Worm (Caenorhabditis elegans) whole organism, L4 larva: ENCODE results near the gene srx-48.
A peak's percentile ranks its signal among the peaks of the same experiment; 100 is the strongest.

ENCODE experiments used
- F10B5.3 ChIP-seq: sonication (generic microtip); optimal IDR thresholded peaks from 2 replicates; lab custom pipeline; 2016; ENCODE audit warnings: mild to moderate bottlenecking, missing genetic modification characterization, missing compliant biosample characterization
- F37D6.2 ChIP-seq: sonication (generic microtip); optimal IDR thresholded peaks from 2 replicates; lab custom pipeline; 2016; ENCODE audit warnings: mild to moderate bottlenecking, missing genetic modification characterization, missing compliant biosample characterization
- F44E2.7 ChIP-seq: fragments of 200-800 bp; sonication (Bioruptor generic); IDR thresholded peaks from 2 replicates; pipeline ENCODE4 v2.1.2; 2022; ENCODE audit warnings: missing genetic modification characterization, missing compliant biosample characterization
- R02D3.7 ChIP-seq: fragments of 150-350 bp; sonication (generic microtip); optimal IDR thresholded peaks from 3 replicates; lab custom pipeline; 2014; ENCODE audit warnings: missing biosample characterization, missing genetic modification characterization
- Y48G9A.11 ChIP-seq: fragments of 200-800 bp; sonication (Bioruptor generic); IDR thresholded peaks from 2 replicates; pipeline ENCODE4 v1.3.6; 2022; ENCODE audit warnings: missing genetic modification reagents, missing genetic modification characterization, missing compliant biosample characterization
- Y5F2A.4 ChIP-seq: fragments of 200-800 bp; sonication (Bioruptor generic); optimal IDR thresholded peaks from 2 replicates; lab custom pipeline; 2018; ENCODE audit warnings: mild to moderate bottlenecking, missing genetic modification characterization, missing compliant biosample characterization
- Y75B8A.6 ChIP-seq: fragments of 200-800 bp; sonication (Bioruptor generic); IDR thresholded peaks from 2 replicates; pipeline ENCODE4 v1.3.6; 2022; ENCODE audit warnings: missing genetic modification reagents, missing genetic modification characterization, missing compliant biosample characterization
- ZK337.2 ChIP-seq: fragments of 200-800 bp; sonication (Bioruptor generic); IDR thresholded peaks from 2 replicates; pipeline ENCODE4 v1.3.6; 2022; ENCODE audit warnings: missing genetic modification reagents, missing genetic modification characterization, missing compliant biosample characterization
- ZK546.5 ChIP-seq, 2 experiments: sonication (generic microtip); optimal IDR thresholded peaks; 2 replicates each; lab custom pipeline; 2017; ENCODE audit warnings: missing biosample characterization in 2 of 2, missing genetic modification characterization in 2 of 2
- aly-2 ChIP-seq: sonication (generic microtip); optimal IDR thresholded peaks from 2 replicates; lab custom pipeline; 2018; ENCODE audit warnings: missing biosample characterization, missing genetic modification characterization
- arid-1 ChIP-seq: fragments of 200-800 bp; sonication (Bioruptor generic); conservative IDR thresholded peaks from 2 replicates; pipeline ENCODE4 v1.3.6; 2022; ENCODE audit warnings: missing genetic modification reagents, missing genetic modification characterization, missing compliant biosample characterization
- ceh-20 ChIP-seq: fragments of 200-800 bp; sonication (Bioruptor generic); IDR thresholded peaks from 2 replicates; pipeline ENCODE4 v1.3.6; 2022; ENCODE audit warnings: missing genetic modification reagents, missing genetic modification characterization, missing compliant biosample characterization
- cey-2 ChIP-seq: sonication (generic microtip); optimal IDR thresholded peaks from 3 replicates; lab custom pipeline; 2017; ENCODE audit warnings: missing genetic modification characterization, mild to moderate bottlenecking, missing compliant biosample characterization, antibody characterized with exemption, borderline replicate concordance; ENCODE audit not compliant: insufficient read depth
- daf-16 ChIP-seq, 3 experiments: sonication (generic microtip); optimal IDR thresholded peaks; 2 replicates each; lab custom pipeline; 2016 to 2017; ENCODE audit warnings: missing genetic modification characterization in 3 of 3, missing genetic modification reagents in 3 of 3, mild to moderate bottlenecking in 2 of 3, missing compliant biosample characterization in 2 of 3, missing biosample characterization in 1 of 3, moderate library complexity in 1 of 3
- dmd-8 ChIP-seq: fragments of 200-800 bp; sonication (Bioruptor generic); IDR thresholded peaks from 2 replicates; pipeline ENCODE4 v1.3.6; 2022; ENCODE audit warnings: missing genetic modification characterization, missing compliant biosample characterization
- egl-27 ChIP-seq: sonication (generic microtip); optimal IDR thresholded peaks from 3 replicates; lab custom pipeline; 2017; ENCODE audit warnings: missing biosample characterization, missing genetic modification reagents, missing genetic modification characterization
- hlh-11 ChIP-seq: fragments of 200-800 bp; sonication (Bioruptor generic); optimal IDR thresholded peaks from 2 replicates; lab custom pipeline; 2018; ENCODE audit warnings: mild to moderate bottlenecking, missing genetic modification characterization, missing compliant biosample characterization
- hmg-1.1 ChIP-seq: fragments of 200-800 bp; sonication (Bioruptor generic); IDR thresholded peaks from 2 replicates; pipeline ENCODE4 v1.3.6; 2022; ENCODE audit warnings: missing genetic modification reagents, missing genetic modification characterization, missing compliant biosample characterization
- lim-7 ChIP-seq: fragments of 200-800 bp; sonication (Bioruptor generic); IDR thresholded peaks from 2 replicates; pipeline ENCODE4 v1.3.6; 2022; ENCODE audit warnings: missing genetic modification characterization, missing compliant biosample characterization
- lin-1 ChIP-seq: fragments of 200-800 bp; sonication (Bioruptor generic); IDR thresholded peaks from 2 replicates; pipeline ENCODE4 v1.3.6; 2022; ENCODE audit warnings: missing genetic modification reagents, missing genetic modification characterization, missing compliant biosample characterization
- lin-13 ChIP-seq: fragments of 150-350 bp; optimal IDR thresholded peaks from 2 replicates; lab custom pipeline; 2014; ENCODE audit warnings: missing biosample characterization, missing genetic modification reagents, missing genetic modification characterization
- lin-15B ChIP-seq: fragments of 150-350 bp; sonication (generic microtip); optimal IDR thresholded peaks from 3 replicates; lab custom pipeline; 2014; ENCODE audit warnings: missing biosample characterization, missing genetic modification characterization
- lin-29 ChIP-seq: fragments of 200-800 bp; sonication (Bioruptor generic); IDR thresholded peaks from 2 replicates; pipeline ENCODE4 v1.3.6; 2022; ENCODE audit warnings: missing genetic modification reagents, missing genetic modification characterization, missing compliant biosample characterization
- lin-39 ChIP-seq: fragments of 150-350 bp; optimal IDR thresholded peaks from 2 replicates; lab custom pipeline; 2014; ENCODE audit warnings: missing biosample characterization, missing genetic modification reagents, missing genetic modification characterization
- madf-9 ChIP-seq: fragments of 200-800 bp; sonication (Bioruptor generic); conservative IDR thresholded peaks from 2 replicates; pipeline ENCODE4 v1.3.6; 2022; ENCODE audit warnings: missing genetic modification reagents, missing genetic modification characterization, missing compliant biosample characterization
- mdl-1 ChIP-seq, 2 experiments: fragments of 150-350 bp in 1 of 2; sonication (generic microtip) in 1 of 2; optimal IDR thresholded peaks; 2 replicates each; lab custom pipeline; 2014 to 2017; ENCODE audit warnings: missing biosample characterization in 2 of 2, missing genetic modification characterization in 2 of 2
- mxl-3 ChIP-seq: fragments of 200-800 bp; sonication (Bioruptor generic); optimal IDR thresholded peaks from 2 replicates; lab custom pipeline; 2018; ENCODE audit warnings: mild to moderate bottlenecking, missing genetic modification characterization, missing compliant biosample characterization
- nhr-10 ChIP-seq: fragments of 150-350 bp; optimal IDR thresholded peaks from 2 replicates; lab custom pipeline; 2014; ENCODE audit warnings: missing biosample characterization, missing genetic modification characterization
- nhr-11 ChIP-seq: fragments of 150-350 bp; optimal IDR thresholded peaks from 2 replicates; lab custom pipeline; 2014; ENCODE audit warnings: missing biosample characterization, missing genetic modification characterization
- nhr-25 ChIP-seq: sonication (generic microtip); optimal IDR thresholded peaks from 2 replicates; lab custom pipeline; 2017; ENCODE audit warnings: missing genetic modification characterization, mild to moderate bottlenecking, missing compliant biosample characterization, antibody characterized with exemption, moderate library complexity, borderline replicate concordance; ENCODE audit not compliant: insufficient read depth
- nhr-41 ChIP-seq: fragments of 200-800 bp; sonication (Bioruptor generic); IDR thresholded peaks from 2 replicates; pipeline ENCODE4 v1.3.6; 2022; ENCODE audit warnings: missing genetic modification reagents, missing genetic modification characterization, missing compliant biosample characterization
- nhr-42 ChIP-seq: fragments of 200-800 bp; sonication (Bioruptor generic); IDR thresholded peaks from 2 replicates; pipeline ENCODE4 v1.3.6; 2022; ENCODE audit warnings: missing genetic modification characterization, missing compliant biosample characterization
- nhr-48 ChIP-seq: sonication (generic microtip); optimal IDR thresholded peaks from 2 replicates; lab custom pipeline; 2016; ENCODE audit warnings: mild to moderate bottlenecking, missing genetic modification characterization, missing compliant biosample characterization
- nhr-77 ChIP-seq: fragments of 150-350 bp; optimal IDR thresholded peaks from 2 replicates; lab custom pipeline; 2014; ENCODE audit warnings: missing biosample characterization, missing genetic modification characterization
- php-3 ChIP-seq: fragments of 200-800 bp; sonication (Bioruptor generic); IDR thresholded peaks from 2 replicates; pipeline ENCODE4 v1.3.6; 2022; ENCODE audit warnings: missing genetic modification reagents, missing genetic modification characterization, missing compliant biosample characterization
- rbr-2 ChIP-seq: sonication (generic microtip); optimal IDR thresholded peaks from 2 replicates; lab custom pipeline; 2016; ENCODE audit warnings: missing genotype, missing genetic modification characterization, missing compliant biosample characterization
- sdz-12 ChIP-seq: fragments of 200-800 bp; sonication (Bioruptor generic); optimal IDR thresholded peaks from 2 replicates; lab custom pipeline; 2018; ENCODE audit warnings: mild to moderate bottlenecking, missing genetic modification characterization, missing compliant biosample characterization
- tag-97 ChIP-seq: fragments of 200-800 bp; sonication (Bioruptor generic); IDR thresholded peaks from 2 replicates; pipeline ENCODE4 v1.3.6; 2022; ENCODE audit warnings: missing genetic modification characterization, missing compliant biosample characterization
- unc-130 ChIP-seq: sonication (generic microtip); optimal IDR thresholded peaks from 2 replicates; lab custom pipeline; 2016; ENCODE audit warnings: missing genetic modification reagents, missing genetic modification characterization, missing compliant biosample characterization
- zag-1 ChIP-seq: fragments of 150-350 bp; optimal IDR thresholded peaks from 2 replicates; lab custom pipeline; 2014; ENCODE audit warnings: missing biosample characterization, missing genetic modification characterization
- zfp-2 ChIP-seq: sonication (generic microtip); optimal IDR thresholded peaks from 2 replicates; lab custom pipeline; 2016; ENCODE audit warnings: mild to moderate bottlenecking, missing genetic modification characterization, missing compliant biosample characterization
- zip-11 ChIP-seq: fragments of 200-800 bp; sonication (Bioruptor generic); IDR thresholded peaks from 2 replicates; pipeline ENCODE4 v1.3.6; 2022; ENCODE audit warnings: missing genetic modification characterization, missing compliant biosample characterization

The srx-48 gene

ce11 chrV:15318638-15319037 lies 15.1 kb upstream of the srx-48 start, which contains the start of gene nhr-291 (continued):
- no peak for TF ChIP-seq lin-39 (tag; lab: Kevin White, UChicago)
- no peak for TF ChIP-seq tag-97 (GFP tag; lab: Robert Waterston, UW)
- no peak for TF ChIP-seq aly-2 (tag; lab: Kevin White, UChicago)
- no peak for TF ChIP-seq nhr-41 (GFP tag; lab: Robert Waterston, UW)
- TF ChIP-seq nhr-48 (tag; lab: Kevin White, UChicago): peak; percentile 59
- TF ChIP-seq Y48G9A.11 (GFP tag; lab: Robert Waterston, UW): no peak
- no peak for TF ChIP-seq nhr-25
- TF ChIP-seq nhr-42 (GFP tag; lab: Robert Waterston, UW): no peak
- TF ChIP-seq sdz-12 (GFP tag; lab: Kevin White, UChicago): no peak
- TF ChIP-seq nhr-10 (tag; lab: Kevin White, UChicago): peak; percentile 31
- TF ChIP-seq nhr-77 (tag; lab: Kevin White, UChicago): peak; percentile 96
- no peak for TF ChIP-seq ZK546.5 (tag; optimal IDR thresholded peaks at IDR 0.05; lab: Kevin White, UChicago)
- peak in 1 of 2 experiments; percentile 30 for TF ChIP-seq mdl-1 (tag; optimal IDR thresholded peaks at IDR 0.05; lab: Kevin White, UChicago)
- TF ChIP-seq Y75B8A.6: no peak
- TF ChIP-seq daf-16 (GFP tag; optimal IDR thresholded peaks at IDR 0.05; lab: Kevin White, UChicago): peak in 1 of 2 experiments; percentile 2
- peak; percentile 97 for TF ChIP-seq daf-16 (tag; optimal IDR thresholded peaks at IDR 0.05; lab: Kevin White, UChicago)
- no peak for TF ChIP-seq cey-2 (tag; lab: Kevin White, UChicago)
- no peak for TF ChIP-seq unc-130 (GFP tag; lab: Kevin White, UChicago)
- no peak for TF ChIP-seq lin-13 (GFP tag; lab: Kevin White, UChicago)
- TF ChIP-seq F37D6.2 (tag; lab: Kevin White, UChicago): no peak
- TF ChIP-seq php-3 (GFP tag; lab: Robert Waterston, UW): no peak
- TF ChIP-seq zip-11: no peak
- no peak for TF ChIP-seq dmd-8 (GFP tag; lab: Robert Waterston, UW)
- TF ChIP-seq egl-27 (tag; lab: Kevin White, UChicago): no peak
- TF ChIP-seq hlh-11 (tag; lab: Kevin White, UChicago): peak; percentile 77
- no peak for TF ChIP-seq R02D3.7
- TF ChIP-seq nhr-11 (tag; lab: Kevin White, UChicago): no peak
- no peak for TF ChIP-seq lin-29
- no peak for TF ChIP-seq lim-7 (GFP tag; lab: Robert Waterston, UW)
- TF ChIP-seq F44E2.7 (GFP tag; lab: Robert Waterston, UW): no peak
- no peak for TF ChIP-seq mxl-3
- no peak for TF ChIP-seq rbr-2 (tag; lab: Kevin White, UChicago)
- TF ChIP-seq hmg-1.1 (GFP tag; lab: Robert Waterston, UW): no peak
- no peak for TF ChIP-seq arid-1 (GFP tag; lab: Robert Waterston, UW)
- peak; percentile 85 for TF ChIP-seq lin-1 (GFP tag; lab: Robert Waterston, UW)
- no peak for TF ChIP-seq lin-15B (tag; lab: Kevin White, UChicago)
- no peak for TF ChIP-seq zfp-2 (tag; lab: Kevin White, UChicago)
- no peak for TF ChIP-seq ZK337.2 (GFP tag; lab: Robert Waterston, UW)
- TF ChIP-seq madf-9: no peak
- TF ChIP-seq F10B5.3 (tag; lab: Kevin White, UChicago): no peak
- TF ChIP-seq Y5F2A.4: no peak
- no peak for TF ChIP-seq ceh-20 (GFP tag; lab: Robert Waterston, UW)
- TF ChIP-seq zag-1 (tag; lab: Kevin White, UChicago): no peak
- TF ChIP-seq, all 104 proteins: peak for 12
